Fruit fly (Drosophila melanogaster) whole organism, embryonic: ENCODE data around the gene DNAlig4.
A peak's percentile ranks its signal among the peaks of the same experiment; 100 is the strongest.

Experiments
- Adf1 ChIP-seq: fragments of 200-800 bp; sonication (Bioruptor generic); IDR thresholded peaks from 2 replicates; pipeline ENCODE4 v1.3.6; 2022; ENCODE audit warnings: missing biosample characterization, missing genetic modification characterization
- Atf6 ChIP-seq: fragments of 200-800 bp; sonication (Bioruptor generic); IDR thresholded peaks from 2 replicates; pipeline ENCODE4 v1.3.6; 2022; ENCODE audit warnings: missing biosample characterization, missing genetic modification characterization
- CG11247 ChIP-seq: fragments of 200-800 bp; sonication (Bioruptor generic); IDR thresholded peaks from 2 replicates; pipeline ENCODE4 v1.3.6; 2022; ENCODE audit warnings: missing biosample characterization, missing genetic modification characterization
- CG17385 ChIP-seq: fragments of 200-800 bp; sonication (Bioruptor generic); optimal IDR thresholded peaks from 3 replicates; lab custom pipeline; 2018; ENCODE audit warnings: missing biosample characterization, mild to moderate bottlenecking, missing genetic modification characterization
- CG2202 ChIP-seq: fragments of 200-800 bp; sonication (Bioruptor generic); optimal IDR thresholded peaks from 2 replicates; lab custom pipeline; 2018; ENCODE audit warnings: missing biosample characterization, mild to moderate bottlenecking, missing genetic modification characterization
- CG3065 ChIP-seq: fragments of 200-800 bp; sonication (Bioruptor generic); optimal IDR thresholded peaks from 2 replicates; lab custom pipeline; 2016; ENCODE audit warnings: missing biosample characterization, missing genetic modification characterization
- CG32772 ChIP-seq: fragments of 200-800 bp; sonication (Bioruptor generic); IDR thresholded peaks from 2 replicates; pipeline ENCODE4 v1.3.6; 2022; ENCODE audit warnings: missing biosample characterization, missing genetic modification characterization
- CG34376 ChIP-seq: fragments of 200-800 bp; sonication (Bioruptor generic); optimal IDR thresholded peaks from 2 replicates; lab custom pipeline; 2018; ENCODE audit warnings: missing biosample characterization, mild to moderate bottlenecking, missing genetic modification characterization
- CG34422 ChIP-seq: fragments of 200-800 bp; sonication (Bioruptor generic); IDR thresholded peaks from 3 replicates; pipeline ENCODE4 v1.3.6; 2022; ENCODE audit warnings: missing biosample characterization, missing genetic modification characterization
- CG3838 ChIP-seq: fragments of 200-800 bp; sonication (Bioruptor generic); optimal IDR thresholded peaks from 3 replicates; lab custom pipeline; 2016; ENCODE audit warnings: missing biosample characterization, missing genetic modification characterization
- CG4617 ChIP-seq: fragments of 200-800 bp; sonication (Bioruptor generic); optimal IDR thresholded peaks from 3 replicates; lab custom pipeline; 2016; ENCODE audit warnings: missing biosample characterization, missing genetic modification characterization, borderline replicate concordance
- CG8089 ChIP-seq: fragments of 200-800 bp; sonication (Bioruptor generic); optimal IDR thresholded peaks from 3 replicates; lab custom pipeline; 2016; ENCODE audit warnings: missing biosample characterization, missing genetic modification characterization
- CTCF ChIP-seq: fragments of 200-800 bp; sonication (Bioruptor generic); optimal IDR thresholded peaks from 2 replicates; lab custom pipeline; 2017; ENCODE audit warnings: missing biosample characterization, mild to moderate bottlenecking, missing genetic modification characterization, moderate library complexity
- CrebB ChIP-seq: fragments of 200-800 bp; sonication (Bioruptor generic); optimal IDR thresholded peaks from 3 replicates; lab custom pipeline; 2018; ENCODE audit warnings: missing biosample characterization, mild to moderate bottlenecking, missing genetic modification characterization
- D19B ChIP-seq: fragments of 200-800 bp; sonication (Bioruptor generic); optimal IDR thresholded peaks from 2 replicates; lab custom pipeline; 2017; ENCODE audit warnings: missing biosample characterization, mild to moderate bottlenecking, missing genetic modification characterization
- Drgx ChIP-seq: fragments of 200-800 bp; sonication (Bioruptor generic); IDR thresholded peaks from 2 replicates; pipeline ENCODE4 v1.3.6; 2022; ENCODE audit warnings: missing biosample characterization, missing genetic modification characterization
- Ets65A ChIP-seq: fragments of 200-800 bp; sonication (Bioruptor generic); peaks from one replicate; lab custom pipeline; 2016; ENCODE audit warnings: missing biosample characterization, missing genetic modification characterization
- HHEX ChIP-seq: fragments of 200-800 bp; sonication (Bioruptor generic); optimal IDR thresholded peaks from 3 replicates; lab custom pipeline; 2017; ENCODE audit warnings: missing biosample characterization, mild to moderate bottlenecking, missing genetic modification characterization, missing genetic modification reagents
- Kr ChIP-seq: fragments of 200-800 bp; sonication (Bioruptor generic); optimal IDR thresholded peaks from 2 replicates; lab custom pipeline; 2017; ENCODE audit warnings: missing biosample characterization, mild to moderate bottlenecking, missing genetic modification characterization
- MBD-R2 ChIP-seq: fragments of 200-800 bp; sonication (Bioruptor generic); IDR thresholded peaks from 2 replicates; pipeline ENCODE4 v1.3.6; 2022; ENCODE audit warnings: missing biosample characterization, missing genetic modification characterization
- MESR4 ChIP-seq: fragments of 200-800 bp; sonication (Bioruptor generic); optimal IDR thresholded peaks from 2 replicates; lab custom pipeline; 2018; ENCODE audit warnings: missing biosample characterization, mild to moderate bottlenecking, missing genetic modification characterization, moderate library complexity
- Med ChIP-seq: fragments of 200-800 bp; sonication (Bioruptor generic); peaks from one replicate; lab custom pipeline; 2016; ENCODE audit warnings: missing biosample characterization, missing genetic modification characterization, mild to moderate bottlenecking, inconsistent platforms, moderate library complexity
- NfI ChIP-seq: fragments of 200-800 bp; sonication (Bioruptor generic); optimal IDR thresholded peaks from 3 replicates; lab custom pipeline; 2018; ENCODE audit warnings: missing biosample characterization, mild to moderate bottlenecking, missing genetic modification characterization, moderate library complexity
- Spps ChIP-seq: fragments of 200-800 bp; sonication (Bioruptor generic); optimal IDR thresholded peaks from 2 replicates; lab custom pipeline; 2018; ENCODE audit warnings: missing biosample characterization, mild to moderate bottlenecking, missing genetic modification characterization
- Xrp1 ChIP-seq: fragments of 200-800 bp; sonication (Bioruptor generic); IDR thresholded peaks from 2 replicates; pipeline ENCODE4 v1.3.6; 2022; ENCODE audit warnings: missing biosample characterization, missing genetic modification characterization
- YL-1 ChIP-seq: fragments of 200-800 bp; sonication (Bioruptor generic); optimal IDR thresholded peaks from 3 replicates; lab custom pipeline; 2017; ENCODE audit warnings: missing biosample characterization, mild to moderate bottlenecking, missing genetic modification characterization
- bbx ChIP-seq: fragments of 200-800 bp; sonication (Bioruptor generic); IDR thresholded peaks from 2 replicates; pipeline ENCODE4 v1.3.6; 2022; ENCODE audit warnings: missing biosample characterization, missing genetic modification characterization; ENCODE audit not compliant: partially characterized antibody
- cg ChIP-seq: fragments of 200-800 bp; sonication (Bioruptor generic); optimal IDR thresholded peaks from 3 replicates; lab custom pipeline; 2019; ENCODE audit warnings: missing biosample characterization, mild to moderate bottlenecking, missing genetic modification characterization, moderate library complexity
- crol ChIP-seq: fragments of 200-800 bp; sonication (Bioruptor generic); IDR thresholded peaks from 2 replicates; pipeline ENCODE4 v1.3.6; 2022; ENCODE audit warnings: missing biosample characterization, missing genetic modification characterization
- fd96Cb ChIP-seq: fragments of 200-800 bp; sonication (Bioruptor generic); optimal IDR thresholded peaks from 2 replicates; lab custom pipeline; 2018; ENCODE audit warnings: missing biosample characterization, mild to moderate bottlenecking, missing genetic modification characterization, moderate library complexity
- fru ChIP-seq: fragments of >200 bp; optimal IDR thresholded peaks from 2 replicates; lab custom pipeline; 2017
- ham ChIP-seq: fragments of 200-800 bp; sonication (Bioruptor generic); IDR thresholded peaks from 2 replicates; pipeline ENCODE4 v1.3.6; 2022; ENCODE audit warnings: missing biosample characterization, missing genetic modification characterization
- nerfin-2 ChIP-seq: fragments of 200-800 bp; sonication (Bioruptor generic); IDR thresholded peaks from 2 replicates; pipeline ENCODE4 v1.3.6; 2022; ENCODE audit warnings: missing biosample characterization, missing genetic modification characterization; ENCODE audit not compliant: partially characterized antibody
- nmo ChIP-seq: fragments of 200-800 bp; sonication (Bioruptor generic); optimal IDR thresholded peaks from 2 replicates; lab custom pipeline; 2018; ENCODE audit warnings: missing biosample characterization, mild to moderate bottlenecking, missing genetic modification characterization, moderate library complexity
- nom ChIP-seq: fragments of 200-800 bp; sonication (Bioruptor generic); optimal IDR thresholded peaks from 2 replicates; lab custom pipeline; 2017; ENCODE audit warnings: missing biosample characterization, missing genetic modification characterization, mild to moderate bottlenecking, moderate library complexity, missing genetic modification reagents
- pan ChIP-seq, 4 experiments: fragments of >200 bp in 3 of 4; fragments of 200-800 bp in 1 of 4; sonication (Bioruptor generic) in 1 of 4; optimal IDR thresholded peaks in 3 of 4; IDR thresholded peaks in 1 of 4; 2 replicates each; pipeline versions ENCODE4 v1.3.6 to Lab custom; 2017 to 2022; ENCODE audit warnings: missing biosample characterization in 2 of 4, missing genetic modification characterization in 2 of 4, mixed read lengths in 1 of 4
- pfk ChIP-seq: fragments of 200-800 bp; sonication (Bioruptor generic); optimal IDR thresholded peaks from 2 replicates; lab custom pipeline; 2018; ENCODE audit warnings: missing biosample characterization, mild to moderate bottlenecking, missing genetic modification characterization, moderate library complexity
- psq ChIP-seq: fragments of 200-800 bp; sonication (Bioruptor generic); optimal IDR thresholded peaks from 2 replicates; lab custom pipeline; 2017; ENCODE audit warnings: missing biosample characterization, missing genetic modification characterization
- rib ChIP-seq: fragments of 200-800 bp; sonication (Bioruptor generic); IDR thresholded peaks from 2 replicates; pipeline ENCODE4 v1.3.6; 2022; ENCODE audit warnings: missing biosample characterization, missing genetic modification characterization
- sens ChIP-seq: fragments of 200-800 bp; sonication (Bioruptor generic); peaks from one replicate; lab custom pipeline; 2016; ENCODE audit warnings: missing biosample characterization, missing genetic modification characterization
- sima ChIP-seq: fragments of 200-800 bp; sonication (Bioruptor generic); optimal IDR thresholded peaks from 2 replicates; lab custom pipeline; 2016; ENCODE audit warnings: missing biosample characterization, missing genetic modification characterization
- sna ChIP-seq: fragments of 200-800 bp; sonication (Bioruptor generic); IDR thresholded peaks from 2 replicates; pipeline ENCODE4 v1.3.6; 2022; ENCODE audit warnings: missing biosample characterization, missing genetic modification characterization; ENCODE audit not compliant: partially characterized antibody
- sqz ChIP-seq: fragments of 200-800 bp; sonication (Bioruptor generic); optimal IDR thresholded peaks from 3 replicates; lab custom pipeline; 2018; ENCODE audit warnings: missing biosample characterization, mild to moderate bottlenecking, missing genetic modification characterization
- sr ChIP-seq: fragments of 200-800 bp; sonication (Bioruptor generic); IDR thresholded peaks from 3 replicates; pipeline ENCODE4 v1.3.6; 2022; ENCODE audit warnings: missing biosample characterization, missing genetic modification characterization
- sug ChIP-seq: fragments of 200-800 bp; optimal IDR thresholded peaks from 2 replicates; lab custom pipeline; 2019; ENCODE audit warnings: missing biosample characterization, mild to moderate bottlenecking, missing genetic modification characterization, moderate library complexity
- zf30C ChIP-seq: fragments of 200-800 bp; sonication (Bioruptor generic); optimal IDR thresholded peaks from 3 replicates; lab custom pipeline; 2018; ENCODE audit warnings: missing biosample characterization, mild to moderate bottlenecking, missing genetic modification characterization

DNAlig4 gene

dm6 chrX:13616417-13617050 lies 51.1 kb downstream of the DNAlig4 start, which contains the start of the genes tth and Tango2 (continued):
- TF ChIP-seq nmo (GFP tag; lab: Kevin White, UChicago) (peak; percentile 83), CG11247 (peak; percentile 67), CrebB (tag; lab: Kevin White, UChicago) (peak; percentile 46), Spps (no peak), Xrp1 (GFP tag; lab: Robert Waterston, UW) (peak; percentile 82), NfI (GFP tag; lab: Kevin White, UChicago) (peak; percentile 80), fru (no peak), CG3838 (GFP tag; lab: Kevin White, UChicago) (peak; percentile 38), ham (GFP tag; lab: Robert Waterston, UW) (peak; percentile 44; the same call in 1 of the 2 replicates), CG8089 (GFP tag; lab: Kevin White, UChicago) (peak; percentile 20), Med (GFP tag; lab: Kevin White, UChicago) (peak; percentile 92), sima (GFP tag; lab: Kevin White, UChicago) (no peak)

dm6 chrX:13615992-13616391 lies 51.6 kb downstream of the DNAlig4 start:
- peak; percentile 7 for TF ChIP-seq Ets65A
- TF ChIP-seq crol (GFP tag; lab: Robert Waterston, UW), result peak; percentile 94
- peak; percentile 97 for TF ChIP-seq MESR4 (GFP tag; lab: Kevin White, UChicago)
- TF ChIP-seq CG32772, result peak; percentile 24; the same call in 1 of the 2 replicates
- TF ChIP-seq Drgx, result 0 out of 2 replicates have a peak, but pooled peaks have one; percentile 23
- peak; percentile 85 for TF ChIP-seq CG4617 (GFP tag; lab: Kevin White, UChicago)
- TF ChIP-seq CG2202, result no peak
- no peak for TF ChIP-seq nerfin-2 (GFP tag; lab: Robert Waterston, UW)
- TF ChIP-seq sna, result 0 out of 2 replicates have a peak, but pooled peaks have one; percentile 17
- TF ChIP-seq MBD-R2, result peak; percentile 38; the same call in 1 of the 2 replicates
- TF ChIP-seq YL-1 (GFP tag; lab: Kevin White, UChicago), result peak; percentile 33
- peak; percentile 67 for TF ChIP-seq pfk (GFP tag; lab: Kevin White, UChicago)
- 0 out of 3 replicates have a peak, but pooled peaks have one; percentile 13 for TF ChIP-seq sr (GFP tag; lab: Robert Waterston, UW)
- TF ChIP-seq fd96Cb (tag; lab: Kevin White, UChicago), result no peak
- TF ChIP-seq sug (tag; lab: Kevin White, UChicago), result peak; percentile 84
- TF ChIP-seq nom (GFP tag; lab: Kevin White, UChicago), result peak; percentile 77
- TF ChIP-seq CG3065 (GFP tag; lab: Kevin White, UChicago), result peak; percentile 71
- TF ChIP-seq HHEX (GFP tag; lab: Kevin White, UChicago), result no peak
- TF ChIP-seq CG34376, result peak; percentile 7
- TF ChIP-seq zf30C (GFP tag; lab: Kevin White, UChicago), result peak; percentile 89
- TF ChIP-seq sens (GFP tag; lab: Kevin White, UChicago), result peak; percentile 15
- TF ChIP-seq cg (GFP tag; lab: Kevin White, UChicago), result peak; percentile 81
- TF ChIP-seq CG17385 (GFP tag; lab: Kevin White, UChicago), result peak; percentile 90
- TF ChIP-seq rib (GFP tag; lab: Robert Waterston, UW), result 0 out of 2 replicates have a peak, but pooled peaks have one; percentile 22
- no peak for TF ChIP-seq pan (optimal IDR thresholded peaks at IDR 0.05; lab: Kevin White, UChicago)
- no peak for TF ChIP-seq pan (GFP tag; optimal IDR thresholded peaks at IDR 0.05 in 1 of 2, IDR thresholded peaks at IDR 0.05 in 1 of 2)
- TF ChIP-seq Adf1, result peak; percentile 37; the same call in 1 of the 2 replicates
- no peak for TF ChIP-seq CTCF (GFP tag; lab: Kevin White, UChicago)
- peak; percentile 58 for TF ChIP-seq psq
- peak; percentile 29; the same call in 1 of the 3 replicates for TF ChIP-seq CG34422 (GFP tag; lab: Robert Waterston, UW)
- TF ChIP-seq D19B (GFP tag; lab: Kevin White, UChicago), result no peak
- 0 out of 2 replicates have a peak, but pooled peaks have one; percentile 39 for TF ChIP-seq Atf6
- no peak for TF ChIP-seq Kr (GFP tag; lab: Kevin White, UChicago)
- peak; percentile 85 for TF ChIP-seq sqz (GFP tag; lab: Kevin White, UChicago)
- peak; percentile 8; the same call in 1 of the 2 replicates for TF ChIP-seq bbx
- TF ChIP-seq, all 482 proteins: peak for 26
